Fruit fly (Drosophila melanogaster): ENCODE data around the gene CG15754.

Gene CG15754

DNA sequence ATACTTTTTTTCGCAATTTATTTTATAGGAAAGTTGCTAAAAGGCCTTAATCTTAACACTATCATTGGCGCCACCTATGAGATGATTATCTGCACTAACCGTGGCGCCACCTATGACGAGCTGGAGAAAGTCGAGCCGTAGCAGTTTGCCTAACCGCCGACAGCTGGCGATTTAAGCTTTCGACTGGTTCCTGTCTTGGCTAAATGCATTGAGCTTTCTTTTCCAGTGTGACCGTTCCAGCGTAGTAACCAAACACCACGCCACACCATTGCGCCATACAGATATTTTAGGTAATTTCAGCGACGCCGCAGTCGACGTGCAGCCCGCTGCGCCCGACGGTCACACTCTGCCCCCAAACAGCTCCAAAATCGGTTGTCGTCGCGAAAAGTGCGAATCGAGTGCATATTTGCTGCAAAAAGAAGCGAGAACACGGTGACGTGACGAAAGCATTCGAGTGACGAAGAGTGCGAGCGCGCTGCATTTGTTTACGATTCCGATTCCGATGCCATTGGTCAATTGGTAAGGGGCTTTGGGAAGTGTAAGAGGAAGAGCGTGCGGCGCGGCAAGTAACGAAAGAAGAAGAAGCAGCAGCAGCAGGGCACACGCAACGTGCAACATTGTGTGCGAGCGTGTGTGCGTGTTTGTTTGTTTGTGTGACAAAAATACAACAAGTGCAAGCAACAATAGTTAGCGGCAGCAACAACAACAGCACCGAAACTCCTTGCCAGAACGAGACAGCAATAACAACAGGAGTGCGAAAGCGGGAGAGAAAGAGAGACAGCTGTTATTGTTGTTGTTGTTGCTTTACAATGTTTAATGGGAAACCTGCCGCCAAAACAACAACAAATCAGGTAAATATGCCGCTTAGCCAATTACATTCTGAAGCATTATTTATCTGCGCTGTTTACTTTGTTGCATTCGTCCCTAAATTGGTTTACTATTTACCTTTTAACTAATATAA lies 36.0 kb downstream of the CG15754 start, which contains the start of the genes CG46311 and Tpst (continued):
- TF ChIP-seq h (GFP tag; optimal IDR thresholded peaks at IDR 0.05) (peak; percentile 54), N (GFP tag; optimal IDR thresholded peaks at IDR 0.05) (no peak), Rel (GFP tag; optimal IDR thresholded peaks at IDR 0.05) (no peak), Rel (tag; optimal IDR thresholded peaks at IDR 0.05) (peak; percentile 50), pan (optimal IDR thresholded peaks at IDR 0.05) (no peak), CrebA (GFP tag; optimal IDR thresholded peaks at IDR 0.05; ENCODE audit: borderline replicate concordance) (no peak), jim (GFP tag; optimal IDR thresholded peaks at IDR 0.05) (no peak), sv (GFP tag; optimal IDR thresholded peaks at IDR 0.05) (peak; percentile 24), GATAd (GFP tag; optimal IDR thresholded peaks at IDR 0.05) (no peak), usp (GFP tag; optimal IDR thresholded peaks at IDR 0.05) (no peak), Myc (optimal IDR thresholded peaks at IDR 0.05) (peak; percentile 71), Mio (GFP tag; optimal IDR thresholded peaks at IDR 0.05) (no peak)

DNA sequence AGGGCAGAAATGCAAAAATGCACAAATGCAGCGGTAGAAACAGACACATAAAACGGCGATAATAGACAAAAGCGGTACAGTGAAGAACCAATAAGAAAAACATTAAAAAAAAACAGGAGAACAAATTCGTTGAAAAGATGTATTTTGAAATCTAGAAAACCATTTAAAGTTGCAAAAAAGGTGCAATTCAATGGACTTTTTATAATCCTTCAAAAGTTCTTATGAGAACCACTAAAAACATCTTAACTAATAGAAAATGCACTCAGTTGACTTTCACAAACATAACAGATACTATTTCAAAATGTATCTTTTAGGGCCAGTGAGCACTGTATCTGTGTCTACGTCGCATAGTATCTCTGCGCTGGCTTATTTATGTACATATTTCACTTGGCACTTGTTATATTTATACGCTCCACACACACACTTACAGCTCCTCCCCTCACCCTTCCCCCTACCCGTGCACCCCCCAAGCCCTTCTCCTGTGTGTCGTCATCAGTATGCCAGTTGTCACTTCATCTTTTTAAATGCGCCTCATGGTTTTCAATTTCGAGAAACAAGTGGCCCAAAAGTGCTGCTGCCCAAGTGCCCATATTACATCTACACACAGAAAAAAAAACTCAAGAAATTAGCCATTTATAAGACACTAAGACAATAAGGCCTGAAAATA lies 37.8 kb downstream of the CG15754 start:
- TF ChIP-seq Hnf4 (GFP tag; optimal IDR thresholded peaks at IDR 0.05) (no peak), jim (GFP tag; optimal IDR thresholded peaks at IDR 0.05) (no peak), Rel (GFP tag; optimal IDR thresholded peaks at IDR 0.05) (no peak), Rel (tag; optimal IDR thresholded peaks at IDR 0.05) (no peak), Abd-B (GFP tag; optimal IDR thresholded peaks at IDR 0.05) (no peak), tai (GFP tag; optimal IDR thresholded peaks at IDR 0.05) (no peak), rgr (GFP tag; optimal IDR thresholded peaks at IDR 0.05) (no peak), pan (optimal IDR thresholded peaks at IDR 0.05) (no peak), Myc (optimal IDR thresholded peaks at IDR 0.05) (no peak), Dif (GFP tag; optimal IDR thresholded peaks at IDR 0.05; ENCODE audit: partially characterized antibody) (no peak), h (GFP tag; optimal IDR thresholded peaks at IDR 0.05) (no peak), HLH106 (tag; optimal IDR thresholded peaks at IDR 0.05) (no peak), sv (GFP tag; optimal IDR thresholded peaks at IDR 0.05) (no peak), Hr83 (GFP tag; optimal IDR thresholded peaks at IDR 0.05; ENCODE audit: poor library complexity, severe bottlenecking) (no peak), foxo (GFP tag; optimal IDR thresholded peaks at IDR 0.05) (no peak)

DNA sequence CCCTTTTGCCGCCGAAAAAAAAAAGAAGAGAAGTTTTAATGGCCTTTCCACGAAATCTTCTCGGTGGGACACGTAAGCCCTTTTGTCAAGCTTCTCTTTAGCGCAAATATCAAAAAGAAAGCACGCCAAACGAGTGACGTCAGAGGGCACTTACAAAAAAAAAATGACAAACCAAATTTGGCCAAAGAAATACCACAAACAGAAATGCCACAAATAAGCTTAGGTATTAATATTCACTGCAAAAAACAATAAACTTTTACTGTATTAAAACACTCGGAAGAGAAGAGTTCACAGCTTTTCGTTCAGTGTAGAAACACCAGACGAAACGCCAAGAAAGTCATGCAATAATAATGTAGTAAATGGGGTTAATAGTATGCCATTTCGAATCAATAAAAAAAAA lies 40.3 kb downstream of the CG15754 start:
- TF ChIP-seq ey (GFP tag; optimal IDR thresholded peaks at IDR 0.05): peak; percentile 38
- no peak for TF ChIP-seq Rel (GFP tag; optimal IDR thresholded peaks at IDR 0.05)
- TF ChIP-seq Rel (tag; optimal IDR thresholded peaks at IDR 0.05): no peak
- no peak for TF ChIP-seq usp (GFP tag; optimal IDR thresholded peaks at IDR 0.05)
- peak; percentile 16 for TF ChIP-seq rgr (GFP tag; optimal IDR thresholded peaks at IDR 0.05)
- no peak for TF ChIP-seq pan (optimal IDR thresholded peaks at IDR 0.05)
- no peak for TF ChIP-seq dl (GFP tag; optimal IDR thresholded peaks at IDR 0.05; ENCODE audit: insufficient read depth in 1 of 2, partially characterized antibody in 2 of 2)
- no peak for TF ChIP-seq Mio (GFP tag; optimal IDR thresholded peaks at IDR 0.05)
- peak; percentile 57 for TF ChIP-seq fru (GFP tag; optimal IDR thresholded peaks at IDR 0.05)
- no peak for TF ChIP-seq dmrt93B (GFP tag; optimal IDR thresholded peaks at IDR 0.05)
- TF ChIP-seq Dfd (GFP tag; optimal IDR thresholded peaks at IDR 0.05): no peak
- no peak for TF ChIP-seq OdsH (GFP tag; optimal IDR thresholded peaks at IDR 0.05)
- TF ChIP-seq Myc (optimal IDR thresholded peaks at IDR 0.05): no peak
- TF ChIP-seq jim (GFP tag; optimal IDR thresholded peaks at IDR 0.05): no peak
- no peak for TF ChIP-seq sv (GFP tag; optimal IDR thresholded peaks at IDR 0.05)
- no peak for TF ChIP-seq Sp1 (GFP tag; optimal IDR thresholded peaks at IDR 0.05)
- no peak for TF ChIP-seq CrebA (GFP tag; optimal IDR thresholded peaks at IDR 0.05; ENCODE audit: borderline replicate concordance)
- no peak for TF ChIP-seq lola (GFP tag; optimal IDR thresholded peaks at IDR 0.05)
- peak; percentile 41 for TF ChIP-seq br (GFP tag; optimal IDR thresholded peaks at IDR 0.05)
- no peak for TF ChIP-seq Hr83 (GFP tag; optimal IDR thresholded peaks at IDR 0.05; ENCODE audit: poor library complexity, severe bottlenecking)
- no peak for TF ChIP-seq Abd-B (GFP tag; optimal IDR thresholded peaks at IDR 0.05)
- peak; percentile 25 for TF ChIP-seq psq (GFP tag; optimal IDR thresholded peaks at IDR 0.05)
- TF ChIP-seq tai (GFP tag; optimal IDR thresholded peaks at IDR 0.05): no peak
- no peak for TF ChIP-seq dsf (GFP tag; optimal IDR thresholded peaks at IDR 0.05; ENCODE audit: borderline replicate concordance)
- TF ChIP-seq CG32264 (GFP tag; optimal IDR thresholded peaks at IDR 0.05): no peak
- TF ChIP-seq Hr78 (GFP tag; optimal IDR thresholded peaks at IDR 0.05): no peak
- no peak for TF ChIP-seq GATAd (GFP tag; optimal IDR thresholded peaks at IDR 0.05)
- no peak for TF ChIP-seq sage (GFP tag; optimal IDR thresholded peaks at IDR 0.05)
- TF ChIP-seq Dif (GFP tag; optimal IDR thresholded peaks at IDR 0.05; ENCODE audit: partially characterized antibody): no peak
- TF ChIP-seq Jra (GFP tag; optimal IDR thresholded peaks at IDR 0.05): no peak
- peak; percentile 22 for TF ChIP-seq Hnf4 (GFP tag; optimal IDR thresholded peaks at IDR 0.05)
- TF ChIP-seq HLH106 (tag; optimal IDR thresholded peaks at IDR 0.05): no peak
- no peak for TF ChIP-seq woc (GFP tag; optimal IDR thresholded peaks at IDR 0.05)
- no peak for TF ChIP-seq Vsx2 (GFP tag; optimal IDR thresholded peaks at IDR 0.05; ENCODE audit: partially characterized antibody)
- no peak for TF ChIP-seq N (GFP tag; optimal IDR thresholded peaks at IDR 0.05)
- no peak for TF ChIP-seq CG9705 (GFP tag; optimal IDR thresholded peaks at IDR 0.05)
- peak in 1 of 2 experiments; percentile 52 for TF ChIP-seq foxo (GFP tag; optimal IDR thresholded peaks at IDR 0.05)
- peak; percentile 32 for TF ChIP-seq h (GFP tag; optimal IDR thresholded peaks at IDR 0.05)
- TF ChIP-seq brk (GFP tag; optimal IDR thresholded peaks at IDR 0.05): no peak

Measured in whole organism, wandering third instar larva.